ENCODE assay signal across 1 fruit fly cellular context in genomic region chr3L:14659954-14660907, dm6.
TF ChIP-seq lines count a peak whose summit lies in the region.

No protein-coding gene starts in this region.

TF ChIP-seq in whole organism, embryonic, 481 proteins besides CTCF, POLR2A, EP300 and RAD21 (continued from another document):
- TF ChIP-seq bsh (GFP tag; optimal IDR thresholded peaks at IDR 0.05; lab: Kevin White, UChicago) (peak in 1 of 2 experiments; percentile 29), CG17359 (tag; optimal IDR thresholded peaks at IDR 0.05; lab: Kevin White, UChicago) (peak; percentile 12), CG11504 (tag; optimal IDR thresholded peaks at IDR 0.05; lab: Kevin White, UChicago) (peak; percentile 12), unpg (GFP tag; optimal IDR thresholded peaks at IDR 0.05; lab: Kevin White, UChicago) (peak; percentile 9), tll (GFP tag; optimal IDR thresholded peaks at IDR 0.05; lab: Kevin White, UChicago) (no peak), E2f2 (GFP tag; IDR thresholded peaks at IDR 0.05; lab: Robert Waterston, UW) (no peak), CG8924 (tag; optimal IDR thresholded peaks at IDR 0.05; lab: Kevin White, UChicago) (no peak), CG18262 (tag; optimal IDR thresholded peaks at IDR 0.05; lab: Kevin White, UChicago) (peak; percentile 15), zen (tag; optimal IDR thresholded peaks at IDR 0.05; lab: Kevin White, UChicago) (no peak), kni (GFP tag; optimal IDR thresholded peaks at IDR 0.05; lab: Kevin White, UChicago) (peak; percentile 7), phol (tag; optimal IDR thresholded peaks at IDR 0.05; lab: Kevin White, UChicago) (peak; percentile 35), dmrt99B (tag; optimal IDR thresholded peaks at IDR 0.05; lab: Kevin White, UChicago) (peak; percentile 8), CG6254 (GFP tag; optimal IDR thresholded peaks at IDR 0.05; lab: Kevin White, UChicago) (no peak), GATAe (GFP tag; conservative IDR thresholded peaks at IDR 0.05; lab: Robert Waterston, UW) (no peak), ATbp (GFP tag; optimal IDR thresholded peaks at IDR 0.05; lab: Kevin White, UChicago) (peak; percentile 10), abd-A (tag; optimal IDR thresholded peaks at IDR 0.05; lab: Kevin White, UChicago) (peak; percentile 66), pros (GFP tag; optimal IDR thresholded peaks at IDR 0.05; lab: Kevin White, UChicago) (peak; percentile 82), sens (GFP tag; lab: Kevin White, UChicago) (peak; percentile 64), Ets97D (GFP tag; optimal IDR thresholded peaks at IDR 0.05; lab: Kevin White, UChicago) (no peak), CG3407 (GFP tag; optimal IDR thresholded peaks at IDR 0.05; lab: Kevin White, UChicago) (no peak), CG12769 (tag; optimal IDR thresholded peaks at IDR 0.05; lab: Kevin White, UChicago) (no peak), BEAF-32 (GFP tag; optimal IDR thresholded peaks at IDR 0.05; lab: Kevin White, UChicago) (no peak), en (GFP tag; optimal IDR thresholded peaks at IDR 0.05; lab: Kevin White, UChicago) (no peak), Six4 (GFP tag; optimal IDR thresholded peaks at IDR 0.05; lab: Kevin White, UChicago) (no peak), Sox102F (GFP tag; optimal IDR thresholded peaks at IDR 0.05; lab: Kevin White, UChicago) (peak; percentile 2), CG34422 (GFP tag; IDR thresholded peaks at IDR 0.05; lab: Robert Waterston, UW) (no peak), CG12071 (GFP tag; optimal IDR thresholded peaks at IDR 0.05; lab: Kevin White, UChicago) (no peak), sc (optimal IDR thresholded peaks at IDR 0.05; lab: Kevin White, UChicago) (no peak), sc (GFP tag; optimal IDR thresholded peaks at IDR 0.05; lab: Kevin White, UChicago) (peak; percentile 3), Hr51 (GFP tag; optimal IDR thresholded peaks at IDR 0.05; lab: Kevin White, UChicago) (peak in 1 of 2 experiments; percentile 1), bbx (GFP tag; IDR thresholded peaks at IDR 0.05; lab: Robert Waterston, UW; ENCODE audit: partially characterized antibody) (0 out of 2 replicates have a peak, but pooled peaks have one; percentile 27), chm (GFP tag; IDR thresholded peaks at IDR 0.05; lab: Robert Waterston, UW) (peak; percentile 38; the same call in 1 of the 2 replicates), HLH54F (GFP tag; optimal IDR thresholded peaks at IDR 0.05; lab: Kevin White, UChicago) (no peak), z (GFP tag; IDR thresholded peaks at IDR 0.05; lab: Robert Waterston, UW) (peak; percentile 89), Trl (optimal IDR thresholded peaks at IDR 0.05; lab: Kevin White, UChicago) (peak; percentile 42 to 59), Trl (GFP tag; optimal IDR thresholded peaks at IDR 0.05; lab: Kevin White, UChicago) (no peak), nmo (GFP tag; optimal IDR thresholded peaks at IDR 0.05; lab: Kevin White, UChicago) (peak; percentile 5), Ets65A (GFP tag; lab: Kevin White, UChicago) (peak; percentile 36), CG31224 (GFP tag; IDR thresholded peaks at IDR 0.05; lab: Robert Waterston, UW) (peak; percentile 96), CG9727 (GFP tag; optimal IDR thresholded peaks at IDR 0.05; lab: Kevin White, UChicago) (no peak), CG13287 (GFP tag; IDR thresholded peaks at IDR 0.05; lab: Robert Waterston, UW; ENCODE audit: partially characterized antibody) (peak; percentile 16; the same call in 1 of the 2 replicates), hb (GFP tag; IDR thresholded peaks at IDR 0.05; lab: Robert Waterston, UW; ENCODE audit: partially characterized antibody) (0 out of 3 replicates have a peak, but pooled peaks have one; percentile 12), vvl (GFP tag; IDR thresholded peaks at IDR 0.05; lab: Robert Waterston, UW) (peak; percentile 74; the same call in 1 of the 2 replicates), CG15514 (GFP tag; optimal IDR thresholded peaks at IDR 0.05; lab: Kevin White, UChicago) (no peak), nerfin-1 (tag; optimal IDR thresholded peaks at IDR 0.05; lab: Kevin White, UChicago) (peak; percentile 80)
